Fruit fly (Drosophila melanogaster): Measurements from ENCODE around the gene aly.
A peak's percentile ranks its signal among the peaks of the same experiment; 100 is the strongest.

Gene aly

DNA sequence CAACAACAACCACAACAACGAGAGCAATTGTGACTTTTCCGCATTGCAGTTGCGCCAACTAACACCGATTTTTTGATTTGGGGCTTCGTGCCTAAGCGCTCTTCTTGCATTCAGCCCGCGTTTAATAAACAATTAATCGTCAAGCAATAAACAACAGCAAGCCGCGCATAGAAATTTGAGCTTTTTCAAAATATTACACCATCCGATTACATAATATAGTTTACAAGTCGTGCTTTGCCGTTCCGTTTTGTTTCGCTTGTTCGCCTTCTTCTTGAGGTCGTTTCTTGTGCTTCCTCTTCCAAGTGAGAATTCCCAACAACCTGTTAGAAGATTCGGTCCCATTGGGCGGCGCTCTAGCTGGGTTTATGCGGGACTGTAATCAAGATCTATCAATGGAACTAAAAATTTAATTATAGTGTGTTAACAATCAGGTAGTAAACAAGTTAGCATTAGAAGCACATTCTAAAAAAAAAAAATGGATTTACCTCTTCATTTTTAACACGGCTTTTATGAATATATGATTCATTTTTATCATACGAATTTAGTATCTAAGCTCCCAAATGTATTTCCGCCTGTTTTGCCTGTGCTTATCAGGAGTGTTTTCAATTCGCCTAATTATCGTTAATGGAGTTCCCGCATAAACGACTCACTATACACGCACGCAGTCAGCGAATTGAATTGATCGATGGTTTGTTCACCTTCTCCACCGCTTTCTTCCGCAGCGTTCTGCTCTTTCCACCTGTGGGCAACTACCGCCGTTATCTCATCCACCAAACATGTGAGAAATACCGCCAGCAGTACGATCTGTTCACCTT is 9.7 kb upstream of the aly start (continued):
- peak; percentile 60; the same call in 2 of the 3 replicates for TF ChIP-seq tgo (GFP tag; IDR thresholded peaks at IDR 0.05)
- no peak for TF ChIP-seq Lpt (GFP tag; optimal IDR thresholded peaks at IDR 0.05)
- TF ChIP-seq MESR4 (GFP tag; optimal IDR thresholded peaks at IDR 0.05) = no peak
- peak; percentile 67; the same call in 1 of the 2 replicates for TF ChIP-seq Nf-YA (GFP tag; IDR thresholded peaks at IDR 0.05)
- peak; percentile 94 for TF ChIP-seq CG9727 (GFP tag; optimal IDR thresholded peaks at IDR 0.05)
- peak; percentile 81 for TF ChIP-seq D19A (tag; optimal IDR thresholded peaks at IDR 0.05)
- TF ChIP-seq CG10462 (GFP tag; optimal IDR thresholded peaks at IDR 0.05) = peak; percentile 59
- peak; percentile 61 for TF ChIP-seq Chrac-16 (GFP tag; optimal IDR thresholded peaks at IDR 0.05)
- peak; percentile 80 for TF ChIP-seq zfh1 (GFP tag; IDR thresholded peaks at IDR 0.05)
- TF ChIP-seq CG3163 (GFP tag; optimal IDR thresholded peaks at IDR 0.05) = peak; percentile 42
- no peak for TF ChIP-seq usp (GFP tag; optimal IDR thresholded peaks at IDR 0.05)
- TF ChIP-seq CG18011 (GFP tag; optimal IDR thresholded peaks at IDR 0.05) = peak; percentile 60
- peak; percentile 65 for TF ChIP-seq CHES-1-like (GFP tag; optimal IDR thresholded peaks at IDR 0.05)
- no peak for TF ChIP-seq klu (GFP tag; IDR thresholded peaks at IDR 0.05)
- peak; percentile 63 for TF ChIP-seq CG30020 (tag; optimal IDR thresholded peaks at IDR 0.05)
- peak; percentile 65 for TF ChIP-seq fd64A (GFP tag; optimal IDR thresholded peaks at IDR 0.05)
- peak; percentile 61 for TF ChIP-seq MTF-1 (GFP tag; optimal IDR thresholded peaks at IDR 0.05; ENCODE audit: borderline replicate concordance)
- TF ChIP-seq shn (GFP tag; optimal IDR thresholded peaks at IDR 0.05) = peak; percentile 55
- TF ChIP-seq Ssrp (tag; optimal IDR thresholded peaks at IDR 0.05) = peak; percentile 84
- no peak for TF ChIP-seq Dip2 (GFP tag; IDR thresholded peaks at IDR 0.05)
- peak; percentile 88 for TF ChIP-seq seq (GFP tag; IDR thresholded peaks at IDR 0.05)
- peak; percentile 77 for TF ChIP-seq CG11723 (GFP tag; optimal IDR thresholded peaks at IDR 0.05)
- TF ChIP-seq bcd (GFP tag; optimal IDR thresholded peaks at IDR 0.05) = peak; percentile 88
- TF ChIP-seq fd102C (GFP tag; optimal IDR thresholded peaks at IDR 0.05) = peak; percentile 56
- TF ChIP-seq Opbp (GFP tag; IDR thresholded peaks at IDR 0.05; ENCODE audit: partially characterized antibody) = no peak
- peak; percentile 31; the same call in 1 of the 4 replicates for TF ChIP-seq Gug (GFP tag; IDR thresholded peaks at IDR 0.05)
- TF ChIP-seq Sox102F (GFP tag; optimal IDR thresholded peaks at IDR 0.05) = peak; percentile 78
- TF ChIP-seq insv (GFP tag; optimal IDR thresholded peaks at IDR 0.05) = peak in 1 of 2 experiments; percentile 60
- TF ChIP-seq maf-S (GFP tag; optimal IDR thresholded peaks at IDR 0.05) = peak; percentile 13
- peak; percentile 88 for TF ChIP-seq Sox100B (GFP tag; optimal IDR thresholded peaks at IDR 0.05)
- TF ChIP-seq dmrt99B (tag; optimal IDR thresholded peaks at IDR 0.05) = peak; percentile 87
- peak; percentile 58 for TF ChIP-seq CG2116 (GFP tag; optimal IDR thresholded peaks at IDR 0.05)
- peak; percentile 89 for TF ChIP-seq so (GFP tag; IDR thresholded peaks at IDR 0.05)
- no peak for TF ChIP-seq tll (GFP tag; optimal IDR thresholded peaks at IDR 0.05)
- peak; percentile 90 for TF ChIP-seq kah (GFP tag; optimal IDR thresholded peaks at IDR 0.05)
- TF ChIP-seq odd (GFP tag; optimal IDR thresholded peaks at IDR 0.05) = peak; percentile 89
- no peak for TF ChIP-seq Doc2 (GFP tag; IDR thresholded peaks at IDR 0.05)
- no peak for TF ChIP-seq nerfin-2 (GFP tag; IDR thresholded peaks at IDR 0.05; ENCODE audit: partially characterized antibody)
- TF ChIP-seq Antp (GFP tag; optimal IDR thresholded peaks at IDR 0.05) = peak; percentile 31
- TF ChIP-seq D (optimal IDR thresholded peaks at IDR 0.05) = no peak
- peak; percentile 81 for TF ChIP-seq D (GFP tag; optimal IDR thresholded peaks at IDR 0.05)
- peak; percentile 88 for TF ChIP-seq CG3281 (GFP tag; optimal IDR thresholded peaks at IDR 0.05)
- TF ChIP-seq Xrp1 (GFP tag; IDR thresholded peaks at IDR 0.05) = peak; percentile 84
- TF ChIP-seq dysf (GFP tag; IDR thresholded peaks at IDR 0.05) = peak; percentile 82; the same call in 2 of the 3 replicates
- peak; percentile 54 for TF ChIP-seq chn (GFP tag; optimal IDR thresholded peaks at IDR 0.05)
- TF ChIP-seq dpn (GFP tag; optimal IDR thresholded peaks at IDR 0.05) = peak; percentile 78 to 79
- peak; percentile 84 for TF ChIP-seq CG6689 (GFP tag; IDR thresholded peaks at IDR 0.05)
- no peak for TF ChIP-seq cad (GFP tag; optimal IDR thresholded peaks at IDR 0.05)
- TF ChIP-seq CG2120 (GFP tag; optimal IDR thresholded peaks at IDR 0.05) = peak; percentile 85

Measured in whole organism, embryonic.